Worm (Caenorhabditis elegans): ENCODE measurements around the gene cpf-1.

Gene cpf-1

DNA sequence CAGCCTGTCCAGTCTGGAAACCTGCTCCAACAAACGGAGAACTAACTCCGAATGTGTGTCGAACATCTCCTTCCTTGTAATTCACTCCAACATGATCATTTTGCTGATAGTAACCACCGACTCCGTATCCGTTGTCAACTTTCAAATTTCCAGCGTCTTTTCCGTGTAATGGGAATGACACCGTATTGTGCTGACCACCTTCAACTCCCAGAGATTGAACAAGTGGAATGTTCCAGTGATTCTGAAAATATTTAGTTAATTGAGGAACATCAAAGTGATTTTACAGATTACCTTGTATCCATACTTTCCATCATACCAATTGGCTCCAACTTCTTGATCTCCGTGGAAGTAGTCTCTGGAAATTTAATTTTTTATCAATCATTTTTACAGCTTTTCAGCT is 25.7 kb upstream of the cpf-1 start:
- no peak for TF ChIP-seq peb-1 (tag; optimal IDR thresholded peaks at IDR 0.05)
- no peak for TF ChIP-seq egl-27 (tag; optimal IDR thresholded peaks at IDR 0.05)
- TF ChIP-seq Y55F3AM.14 (GFP tag; optimal IDR thresholded peaks at IDR 0.05), result no peak
- TF ChIP-seq alr-1 (tag; optimal IDR thresholded peaks at IDR 0.05), result no peak
- TF ChIP-seq F13H6.1 (tag; optimal IDR thresholded peaks at IDR 0.05), result no peak
- no peak for TF ChIP-seq lin-11 (tag; optimal IDR thresholded peaks at IDR 0.05)
- TF ChIP-seq snpc-4 (tag; optimal IDR thresholded peaks at IDR 0.05), result no peak
- TF ChIP-seq ZK546.5 (tag; optimal IDR thresholded peaks at IDR 0.05), result no peak
- TF ChIP-seq nhr-129 (tag; optimal IDR thresholded peaks at IDR 0.05), result no peak
- no peak for TF ChIP-seq mab-5 (tag; optimal IDR thresholded peaks at IDR 0.05)
- TF ChIP-seq unc-62 (GFP tag; optimal IDR thresholded peaks at IDR 0.05), result no peak
- TF ChIP-seq ceh-16 (tag; optimal IDR thresholded peaks at IDR 0.05), result no peak
- no peak for TF ChIP-seq lin-13 (GFP tag; optimal IDR thresholded peaks at IDR 0.05)
- no peak for TF ChIP-seq ztf-1 (GFP tag; conservative IDR thresholded peaks at IDR 0.05)

DNA sequence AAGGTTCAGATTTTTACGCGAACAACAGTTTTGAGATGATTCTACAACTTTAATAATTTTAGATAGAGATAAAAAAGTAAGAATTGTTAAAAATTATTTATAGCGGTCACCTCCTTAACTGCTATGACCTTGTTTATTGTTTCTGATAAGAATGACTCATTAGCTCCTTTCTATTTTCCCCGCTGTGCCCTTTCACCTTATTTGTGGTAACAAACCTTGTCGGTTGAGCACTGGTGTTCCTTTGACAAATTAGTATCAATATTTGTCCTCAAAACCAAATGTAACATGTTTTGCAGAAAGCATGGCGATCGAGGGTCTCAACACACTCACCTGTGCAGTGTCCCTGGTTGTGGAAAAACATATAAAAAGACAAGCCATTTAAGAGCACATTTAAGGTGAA is 24.4 kb upstream of the cpf-1 start:
- no peak for TF ChIP-seq lin-13 (GFP tag; optimal IDR thresholded peaks at IDR 0.05)
- no peak for TF ChIP-seq nhr-129 (tag; optimal IDR thresholded peaks at IDR 0.05)
- no peak for TF ChIP-seq nhr-77 (tag; optimal IDR thresholded peaks at IDR 0.05)
- no peak for TF ChIP-seq snpc-4 (tag; optimal IDR thresholded peaks at IDR 0.05)
- TF ChIP-seq unc-55 (GFP tag; optimal IDR thresholded peaks at IDR 0.05), result no peak
- TF ChIP-seq skn-1 (tag; optimal IDR thresholded peaks at IDR 0.05), result no peak
- TF ChIP-seq ceh-82 (tag; optimal IDR thresholded peaks at IDR 0.05), result no peak
- TF ChIP-seq peb-1 (tag; optimal IDR thresholded peaks at IDR 0.05), result no peak
- no peak for TF ChIP-seq alr-1 (tag; optimal IDR thresholded peaks at IDR 0.05)

DNA sequence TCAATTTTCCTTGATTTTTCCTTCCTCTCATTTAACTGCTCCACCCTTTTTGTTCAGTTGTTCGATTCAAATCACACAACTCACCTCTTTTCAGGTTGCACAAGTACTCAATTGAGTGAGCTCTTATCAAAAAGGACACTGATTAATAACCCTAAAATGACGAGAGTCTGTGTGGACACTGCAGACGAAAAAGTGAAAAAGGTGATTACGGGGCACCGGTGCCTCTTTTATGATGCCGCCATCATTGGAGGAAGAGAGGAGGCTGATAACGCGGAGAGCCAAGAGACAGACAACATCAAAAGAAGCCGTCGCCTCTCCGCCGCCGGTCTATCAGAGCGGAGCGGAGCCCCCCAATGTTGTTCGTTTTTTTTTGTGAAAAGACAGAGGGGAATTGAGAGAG is 22.9 kb upstream of the cpf-1 start, which contains the start of gene sptf-2:
sptf-2 (plus strand) TSS at position 297 of the 400 bp plus-strand sequence.
- TF ChIP-seq unc-62 (GFP tag; optimal IDR thresholded peaks at IDR 0.05) (no peak), sem-4 (tag; optimal IDR thresholded peaks at IDR 0.05) (no peak), F13H6.1 (tag; optimal IDR thresholded peaks at IDR 0.05) (peak; percentile 5), sma-9 (GFP tag; optimal IDR thresholded peaks at IDR 0.05) (peak; percentile 1), sma-9 (tag; optimal IDR thresholded peaks at IDR 0.05) (no peak), gmeb-1 (tag; optimal IDR thresholded peaks at IDR 0.05) (peak; percentile 9), nhr-77 (tag; optimal IDR thresholded peaks at IDR 0.05) (no peak), ama-1 (optimal IDR thresholded peaks at IDR 0.05) (no peak), crh-2 (tag; optimal IDR thresholded peaks at IDR 0.05) (peak; percentile 29), fos-1 (tag; optimal IDR thresholded peaks at IDR 0.05) (peak; percentile 97)

DNA sequence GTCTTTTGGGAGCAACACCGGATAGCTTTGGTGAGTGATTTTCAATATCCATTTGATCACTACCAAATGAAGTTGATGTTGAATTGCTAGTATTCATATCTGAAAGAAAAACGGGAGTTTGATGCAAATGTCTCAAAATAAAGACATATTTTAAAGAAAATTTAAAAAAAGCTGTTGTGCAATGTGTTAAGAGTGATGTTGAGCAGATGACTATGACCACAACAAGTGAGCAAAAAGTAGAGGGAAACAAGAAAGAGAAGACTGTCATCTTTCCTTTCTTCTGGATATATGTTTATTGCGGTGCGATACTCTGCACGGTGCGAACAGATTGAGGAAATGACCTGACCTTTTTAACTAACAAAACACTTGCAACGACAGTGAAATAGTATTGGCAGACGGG is 21.2 kb upstream of the cpf-1 start, which contains the start of gene T22C8.4:
T22C8.4 (minus strand) TSS at position 101 of the 400 bp plus-strand sequence.
- no peak for TF ChIP-seq nhr-25 (tag; optimal IDR thresholded peaks at IDR 0.05)
- no peak for TF ChIP-seq blmp-1 (tag; optimal IDR thresholded peaks at IDR 0.05; ENCODE audit: insufficient read depth)
- no peak for TF ChIP-seq elt-3 (tag; optimal IDR thresholded peaks at IDR 0.05)
- no peak for TF ChIP-seq nhr-11 (tag; optimal IDR thresholded peaks at IDR 0.05)
- TF ChIP-seq nhr-237 (tag; optimal IDR thresholded peaks at IDR 0.05), result no peak
- no peak for TF ChIP-seq unc-39 (tag; optimal IDR thresholded peaks at IDR 0.05)
- TF ChIP-seq mbf-1 (tag; optimal IDR thresholded peaks at IDR 0.05), result no peak
- no peak for TF ChIP-seq ztf-1 (GFP tag; conservative IDR thresholded peaks at IDR 0.05)
- no peak for TF ChIP-seq nhr-77 (tag; optimal IDR thresholded peaks at IDR 0.05)
- no peak for TF ChIP-seq ama-1 (optimal IDR thresholded peaks at IDR 0.05)
- no peak for TF ChIP-seq sma-9 (GFP tag; optimal IDR thresholded peaks at IDR 0.05)
- no peak for TF ChIP-seq sma-9 (tag; optimal IDR thresholded peaks at IDR 0.05)
- TF ChIP-seq unc-62 (GFP tag; optimal IDR thresholded peaks at IDR 0.05), result no peak
- TF ChIP-seq sma-3 (GFP tag; optimal IDR thresholded peaks at IDR 0.05), result no peak
- TF ChIP-seq zag-1 (tag; optimal IDR thresholded peaks at IDR 0.05), result no peak
- no peak for TF ChIP-seq gmeb-1 (tag; optimal IDR thresholded peaks at IDR 0.05)
- no peak for TF ChIP-seq aly-2 (tag; optimal IDR thresholded peaks at IDR 0.05)
- TF ChIP-seq skn-1 (tag; optimal IDR thresholded peaks at IDR 0.05), result no peak

DNA sequence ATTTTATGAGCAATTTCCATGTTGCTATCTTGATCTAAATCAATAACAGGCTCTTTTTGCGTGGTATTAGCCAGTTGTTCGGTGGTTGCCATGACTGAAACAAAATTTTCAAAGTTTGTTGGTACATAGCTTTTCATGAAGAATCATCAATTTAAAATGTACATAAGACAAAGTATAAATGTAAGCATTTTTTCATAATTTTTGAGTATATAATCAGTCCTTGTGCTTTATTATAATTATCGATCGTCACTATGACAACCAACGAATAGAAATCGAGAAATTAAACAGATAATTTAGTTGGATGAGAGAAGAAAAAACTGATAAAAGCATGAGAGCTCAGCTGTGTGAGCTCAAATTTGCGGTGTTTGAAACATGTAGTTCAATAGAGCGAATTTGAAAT is 19.6 kb upstream of the cpf-1 start, which contains the start of gene T22C8.3:
T22C8.3 (minus strand) TSS at position 101 of the 400 bp plus-strand sequence.
- TF ChIP-seq R02D3.7 (tag; optimal IDR thresholded peaks at IDR 0.05), result no peak
- TF ChIP-seq unc-39 (tag; optimal IDR thresholded peaks at IDR 0.05), result no peak
- no peak for TF ChIP-seq ceh-16 (tag; optimal IDR thresholded peaks at IDR 0.05)
- no peak for TF ChIP-seq nhr-6 (tag; optimal IDR thresholded peaks at IDR 0.05)
- no peak for TF ChIP-seq Y55F3AM.14 (GFP tag; optimal IDR thresholded peaks at IDR 0.05)
- TF ChIP-seq nhr-21 (tag; optimal IDR thresholded peaks at IDR 0.05), result no peak
- TF ChIP-seq crh-2 (tag; optimal IDR thresholded peaks at IDR 0.05), result no peak
- no peak for TF ChIP-seq dmd-4 (tag; optimal IDR thresholded peaks at IDR 0.05)
- TF ChIP-seq peb-1 (tag; optimal IDR thresholded peaks at IDR 0.05), result no peak

Measured in whole organism, L2 larva.